Fruit fly (Drosophila melanogaster) whole organism, embryonic: ENCODE results near the gene Mst36Fb.

ENCODE experiments used
- Aef1 ChIP-seq: fragments of 200-800 bp; sonication (Bioruptor generic); IDR thresholded peaks from 3 replicates; pipeline ENCODE4 v1.3.6; 2022; ENCODE audit warnings: missing biosample characterization, missing genetic modification characterization
- B-H2 ChIP-seq: fragments of 200-800 bp; sonication (Bioruptor generic); optimal IDR thresholded peaks from 2 replicates; lab custom pipeline; 2018; ENCODE audit warnings: missing biosample characterization, mild to moderate bottlenecking, missing genetic modification characterization
- CG10267 ChIP-seq: fragments of 200-800 bp; sonication (Bioruptor generic); optimal IDR thresholded peaks from 2 replicates; lab custom pipeline; 2018; ENCODE audit warnings: missing biosample characterization, mild to moderate bottlenecking, missing genetic modification characterization, moderate library complexity
- CG11093 ChIP-seq: fragments of 200-800 bp; sonication (Bioruptor generic); IDR thresholded peaks from 3 replicates; pipeline ENCODE4 v1.3.6; 2022; ENCODE audit warnings: missing biosample characterization, missing genetic modification characterization
- CG12104 ChIP-seq: fragments of 200-800 bp; sonication (Bioruptor generic); optimal IDR thresholded peaks from 3 replicates; lab custom pipeline; 2016; ENCODE audit warnings: missing biosample characterization, missing genetic modification characterization
- CG12659 ChIP-seq: fragments of 200-800 bp; sonication (Bioruptor generic); optimal IDR thresholded peaks from 3 replicates; lab custom pipeline; 2017; ENCODE audit warnings: mild to moderate bottlenecking, missing biosample characterization, missing genetic modification reagents, missing genetic modification characterization
- CG13775 ChIP-seq: fragments of 200-800 bp; sonication (Bioruptor generic); optimal IDR thresholded peaks from 3 replicates; lab custom pipeline; 2017; ENCODE audit warnings: missing biosample characterization, mild to moderate bottlenecking, missing genetic modification characterization
- CG14050 ChIP-seq: fragments of 200-800 bp; sonication (Bioruptor generic); IDR thresholded peaks from 3 replicates; pipeline ENCODE4 v1.3.6; 2022; ENCODE audit warnings: missing biosample characterization, missing genetic modification characterization
- CG14441 ChIP-seq: fragments of 200-800 bp; sonication (Bioruptor generic); IDR thresholded peaks from 2 replicates; pipeline ENCODE4 v1.3.6; 2022; ENCODE audit warnings: missing biosample characterization, missing genetic modification characterization
- CG14965 ChIP-seq: fragments of 200-800 bp; sonication (Bioruptor generic); optimal IDR thresholded peaks from 2 replicates; lab custom pipeline; 2016; ENCODE audit warnings: missing biosample characterization, missing genetic modification characterization, borderline replicate concordance
- CG15479 ChIP-seq: fragments of 200-800 bp; sonication (Bioruptor generic); optimal IDR thresholded peaks from 3 replicates; lab custom pipeline; 2019; ENCODE audit warnings: missing biosample characterization, mild to moderate bottlenecking, missing genetic modification characterization, moderate library complexity
- CG15696 ChIP-seq: fragments of 200-800 bp; sonication (Bioruptor generic); optimal IDR thresholded peaks from 2 replicates; lab custom pipeline; 2019; ENCODE audit warnings: missing biosample characterization, mild to moderate bottlenecking, missing genetic modification characterization, moderate library complexity
- CG16815 ChIP-seq: fragments of 200-800 bp; sonication (Bioruptor generic); optimal IDR thresholded peaks from 3 replicates; lab custom pipeline; 2017; ENCODE audit warnings: missing biosample characterization, mild to moderate bottlenecking, missing genetic modification characterization
- CG17361 ChIP-seq: fragments of 200-800 bp; sonication (Bioruptor generic); IDR thresholded peaks from 3 replicates; pipeline ENCODE4 v1.3.6; 2022; ENCODE audit warnings: missing biosample characterization, missing genetic modification characterization
- CG17612 ChIP-seq: fragments of 200-800 bp; sonication (Bioruptor generic); IDR thresholded peaks from 2 replicates; pipeline ENCODE4 v1.3.6; 2022; ENCODE audit warnings: missing biosample characterization, missing genetic modification characterization
- CG2116 ChIP-seq: fragments of 200-800 bp; sonication (Bioruptor generic); optimal IDR thresholded peaks from 3 replicates; lab custom pipeline; 2018; ENCODE audit warnings: missing biosample characterization, mild to moderate bottlenecking, missing genetic modification characterization
- CG30403 ChIP-seq: fragments of 200-800 bp; sonication (Bioruptor generic); optimal IDR thresholded peaks from 3 replicates; lab custom pipeline; 2016; ENCODE audit warnings: missing biosample characterization, missing genetic modification characterization
- CG3065 ChIP-seq: fragments of 200-800 bp; sonication (Bioruptor generic); optimal IDR thresholded peaks from 2 replicates; lab custom pipeline; 2016; ENCODE audit warnings: missing biosample characterization, missing genetic modification characterization
- CG4617 ChIP-seq: fragments of 200-800 bp; sonication (Bioruptor generic); optimal IDR thresholded peaks from 3 replicates; lab custom pipeline; 2016; ENCODE audit warnings: missing biosample characterization, missing genetic modification characterization, borderline replicate concordance
- CG6654 ChIP-seq: fragments of 200-800 bp; sonication (Bioruptor generic); optimal IDR thresholded peaks from 2 replicates; lab custom pipeline; 2017; ENCODE audit warnings: missing biosample characterization, mild to moderate bottlenecking, missing genetic modification characterization
- CG7556 ChIP-seq: fragments of 200-800 bp; sonication (Bioruptor generic); optimal IDR thresholded peaks from 2 replicates; lab custom pipeline; 2017; ENCODE audit warnings: missing biosample characterization, mild to moderate bottlenecking, missing genetic modification characterization
- CG9437 ChIP-seq: fragments of 200-800 bp; sonication (Bioruptor generic); optimal IDR thresholded peaks from 2 replicates; lab custom pipeline; 2018; ENCODE audit warnings: missing biosample characterization, mild to moderate bottlenecking, missing genetic modification characterization
- CG9817 ChIP-seq: fragments of 200-800 bp; sonication (Bioruptor generic); optimal IDR thresholded peaks from 2 replicates; lab custom pipeline; 2018; ENCODE audit warnings: missing biosample characterization, mild to moderate bottlenecking, missing genetic modification characterization, moderate library complexity
- Dip2 ChIP-seq: fragments of 200-800 bp; sonication (Bioruptor generic); IDR thresholded peaks from 2 replicates; pipeline ENCODE4 v1.3.6; 2022; ENCODE audit warnings: missing biosample characterization, missing genetic modification characterization
- Fer1 ChIP-seq: fragments of 200-800 bp; sonication (Bioruptor generic); optimal IDR thresholded peaks from 2 replicates; lab custom pipeline; 2017; ENCODE audit warnings: missing biosample characterization, mild to moderate bottlenecking, missing genetic modification characterization
- Gug ChIP-seq: fragments of 200-800 bp; sonication (Bioruptor generic); IDR thresholded peaks from 4 replicates; pipeline ENCODE4 v1.3.6; 2022; ENCODE audit warnings: missing biosample characterization, missing genetic modification characterization
- Hr3 ChIP-seq: fragments of 200-800 bp; sonication (Bioruptor generic); optimal IDR thresholded peaks from 3 replicates; lab custom pipeline; 2016; ENCODE audit warnings: missing biosample characterization, missing genetic modification characterization
- Med ChIP-seq: fragments of 200-800 bp; sonication (Bioruptor generic); peaks from one replicate; lab custom pipeline; 2016; ENCODE audit warnings: missing biosample characterization, missing genetic modification characterization, mild to moderate bottlenecking, inconsistent platforms, moderate library complexity
- Myb ChIP-seq: fragments of 200-800 bp; sonication (Bioruptor generic); optimal IDR thresholded peaks from 2 replicates; lab custom pipeline; 2016; ENCODE audit warnings: missing biosample characterization, missing genetic modification characterization
- NfI ChIP-seq: fragments of 200-800 bp; sonication (Bioruptor generic); optimal IDR thresholded peaks from 3 replicates; lab custom pipeline; 2018; ENCODE audit warnings: missing biosample characterization, mild to moderate bottlenecking, missing genetic modification characterization, moderate library complexity
- Ptx1 ChIP-seq: fragments of 200-800 bp; sonication (Bioruptor generic); IDR thresholded peaks from 2 replicates; pipeline ENCODE4 v1.3.6; 2022; ENCODE audit warnings: missing biosample characterization, missing genetic modification characterization
- Sox102F ChIP-seq: fragments of 200-800 bp; sonication (Bioruptor generic); optimal IDR thresholded peaks from 2 replicates; lab custom pipeline; 2018; ENCODE audit warnings: missing biosample characterization, mild to moderate bottlenecking, missing genetic modification characterization, moderate library complexity
- ap ChIP-seq: fragments of 200-800 bp; sonication (Bioruptor generic); IDR thresholded peaks from 2 replicates; pipeline ENCODE4 v1.3.6; 2022; ENCODE audit warnings: missing biosample characterization, missing genetic modification characterization
- az2 ChIP-seq: fragments of 200-800 bp; sonication (Bioruptor generic); optimal IDR thresholded peaks from 3 replicates; lab custom pipeline; 2016; ENCODE audit warnings: missing biosample characterization, missing genetic modification characterization
- crc ChIP-seq: fragments of 200-800 bp; sonication (Bioruptor generic); optimal IDR thresholded peaks from 2 replicates; lab custom pipeline; 2016; ENCODE audit warnings: missing biosample characterization, missing genetic modification characterization
- fru ChIP-seq: fragments of >200 bp; optimal IDR thresholded peaks from 2 replicates; lab custom pipeline; 2017
- grau ChIP-seq: fragments of 200-800 bp; optimal IDR thresholded peaks from 3 replicates; lab custom pipeline; 2019; ENCODE audit warnings: missing biosample characterization, mild to moderate bottlenecking, missing genetic modification characterization, moderate library complexity
- ham ChIP-seq: fragments of 200-800 bp; sonication (Bioruptor generic); IDR thresholded peaks from 2 replicates; pipeline ENCODE4 v1.3.6; 2022; ENCODE audit warnings: missing biosample characterization, missing genetic modification characterization
- klu ChIP-seq: fragments of 200-800 bp; sonication (Bioruptor generic); IDR thresholded peaks from 2 replicates; pipeline ENCODE4 v1.3.6; 2022; ENCODE audit warnings: missing biosample characterization, missing genetic modification characterization
- lab ChIP-seq: fragments of 200-800 bp; sonication (Bioruptor generic); optimal IDR thresholded peaks from 3 replicates; lab custom pipeline; 2017; ENCODE audit warnings: missing biosample characterization, missing genetic modification characterization, mild to moderate bottlenecking, moderate library complexity, missing genetic modification reagents
- nmo ChIP-seq: fragments of 200-800 bp; sonication (Bioruptor generic); optimal IDR thresholded peaks from 2 replicates; lab custom pipeline; 2018; ENCODE audit warnings: missing biosample characterization, mild to moderate bottlenecking, missing genetic modification characterization, moderate library complexity
- oc ChIP-seq: fragments of 200-800 bp; sonication (Bioruptor generic); optimal IDR thresholded peaks from 2 replicates; lab custom pipeline; 2018; ENCODE audit warnings: missing biosample characterization, mild to moderate bottlenecking, missing genetic modification characterization, moderate library complexity
- otp ChIP-seq: fragments of 200-800 bp; sonication (Bioruptor generic); IDR thresholded peaks from 3 replicates; pipeline ENCODE4, ENCODE4 v1.3.6; 2022; ENCODE audit warnings: missing biosample characterization, missing genetic modification characterization
- p53 ChIP-seq: fragments of 200-800 bp; sonication (Bioruptor generic); optimal IDR thresholded peaks from 2 replicates; lab custom pipeline; 2016; ENCODE audit warnings: missing biosample characterization, missing genetic modification characterization
- schlank ChIP-seq: fragments of 200-800 bp; sonication (Bioruptor generic); optimal IDR thresholded peaks from 2 replicates; lab custom pipeline; 2018; ENCODE audit warnings: missing biosample characterization, mild to moderate bottlenecking, missing genetic modification characterization
- sens-2 ChIP-seq: fragments of 200-800 bp; sonication (Bioruptor generic); IDR thresholded peaks from 2 replicates; pipeline ENCODE4 v1.3.6; 2022; ENCODE audit warnings: missing biosample characterization, missing genetic modification characterization
- sqz ChIP-seq: fragments of 200-800 bp; sonication (Bioruptor generic); optimal IDR thresholded peaks from 3 replicates; lab custom pipeline; 2018; ENCODE audit warnings: missing biosample characterization, mild to moderate bottlenecking, missing genetic modification characterization

Mst36Fb gene

dm6 chr2L:18677910-18678639 is 3.2 kb upstream of the Mst36Fb start (continued):
- TF ChIP-seq NfI (GFP tag; lab: Kevin White, UChicago) = peak; percentile 33
- TF ChIP-seq CG9817 = no peak
- peak; percentile 86 for TF ChIP-seq grau (tag; lab: Kevin White, UChicago)
- peak; percentile 69 for TF ChIP-seq Med
- TF ChIP-seq CG6654 = peak; percentile 4
- peak; percentile 12 for TF ChIP-seq nmo (GFP tag; lab: Kevin White, UChicago)
- 0 out of 3 replicates have a peak, but pooled peaks have one; percentile 4 for TF ChIP-seq otp
- TF ChIP-seq Fer1 (GFP tag; lab: Kevin White, UChicago) = peak; percentile 42
- TF ChIP-seq Ptx1 = peak; percentile 43; the same call in 1 of the 2 replicates
- TF ChIP-seq CG30403 (GFP tag; lab: Kevin White, UChicago) = peak; percentile 38
- TF ChIP-seq CG9437 (GFP tag; lab: Kevin White, UChicago) = peak; percentile 48
- TF ChIP-seq sens-2 (GFP tag; lab: Robert Waterston, UW) = no peak
- no peak for TF ChIP-seq oc (tag; lab: Kevin White, UChicago)
- TF ChIP-seq, all 482 proteins: peak for 41

- TF ChIP-seq schlank (tag; lab: Kevin White, UChicago) (peak; percentile 88), ham (GFP tag; lab: Robert Waterston, UW) (no peak), az2 (peak; percentile 38), crc (GFP tag; lab: Kevin White, UChicago) (peak; percentile 78), CG2116 (peak; percentile 74), fru (no peak), sqz (no peak), CG12104 (GFP tag; lab: Kevin White, UChicago) (peak; percentile 73), CG14441 (GFP tag; lab: Robert Waterston, UW) (peak; percentile 62), CG17361 (GFP tag; lab: Robert Waterston, UW) (no peak; the same call in 2 of the 3 replicates), Sox102F (GFP tag; lab: Kevin White, UChicago) (peak; percentile 67), Myb (GFP tag; lab: Kevin White, UChicago) (peak; percentile 76), CG14965 (GFP tag; lab: Kevin White, UChicago) (peak; percentile 67), CG13775 (GFP tag; lab: Kevin White, UChicago) (peak; percentile 43), CG12659 (peak; percentile 88), CG11093 (GFP tag; lab: Robert Waterston, UW) (peak; percentile 44; the same call in 1 of the 3 replicates), CG14050 (peak; percentile 33; the same call in 1 of the 3 replicates), klu (GFP tag; lab: Robert Waterston, UW) (no peak), CG15696 (tag; lab: Kevin White, UChicago) (peak; percentile 7), ap (GFP tag; lab: Robert Waterston, UW) (no peak), Aef1 (no peak), CG15479 (no peak), CG17612 (GFP tag; lab: Robert Waterston, UW) (no peak), CG7556 (peak; percentile 88), Ptx1 (no peak), Hr3 (GFP tag; lab: Kevin White, UChicago) (peak; percentile 52), lab (GFP tag; lab: Kevin White, UChicago) (peak; percentile 94), CG10267 (peak; percentile 90), Gug (GFP tag; lab: Robert Waterston, UW) (no peak), Dip2 (GFP tag; lab: Robert Waterston, UW) (no peak), B-H2 (GFP tag; lab: Kevin White, UChicago) (peak; percentile 40), CG16815 (GFP tag; lab: Kevin White, UChicago) (no peak), CG4617 (GFP tag; lab: Kevin White, UChicago) (peak; percentile 69), CG3065 (GFP tag; lab: Kevin White, UChicago) (peak; percentile 74), p53 (GFP tag; lab: Kevin White, UChicago) (peak; percentile 63)
These were observed 2.3 kb upstream of the Mst36Fb start, which contains the start of the genes Mst36Fa and CG31751 for dm6 chr2L:18676948-18677820. TSS of gene Mst36Fa (minus strand) at chr2L:18676998. TSS of gene CG31751 (plus strand) at chr2L:18677221.
